Worm (Caenorhabditis elegans): Measurements from ENCODE around the gene C24H11.2.
A peak's percentile ranks its signal among the peaks of the same experiment; 100 is the strongest.

Gene C24H11.2

DNA sequence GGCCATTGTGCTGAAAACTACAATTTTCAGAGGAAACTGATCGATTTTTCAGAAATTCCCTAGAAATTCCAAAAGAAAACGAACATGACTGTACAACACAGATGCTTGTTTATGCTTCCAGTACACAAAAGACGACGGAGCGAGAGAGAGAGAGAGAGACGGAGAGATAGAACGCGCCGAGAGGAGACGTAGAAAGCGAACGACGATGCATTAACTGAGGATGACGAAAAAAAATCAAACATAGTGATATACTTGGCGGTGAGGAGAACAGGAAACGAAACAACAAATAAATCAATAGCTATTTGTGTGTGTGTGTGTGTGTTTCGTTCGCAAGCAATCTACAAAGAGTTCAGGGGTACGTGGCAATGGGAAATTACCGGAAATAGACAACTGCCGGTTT, 42.6 kb upstream of the C24H11.2 start (continued):
- TF ChIP-seq rbr-2 (tag; optimal IDR thresholded peaks at IDR 0.05) (no peak), pha-4 (GFP tag; IDR thresholded peaks at IDR 0.05) (no peak), pha-4 (tag; optimal IDR thresholded peaks at IDR 0.05) (peak; percentile 88), unc-39 (tag; optimal IDR thresholded peaks at IDR 0.05) (no peak), jun-1 (tag; optimal IDR thresholded peaks at IDR 0.05) (peak; percentile 13), zag-1 (tag; optimal IDR thresholded peaks at IDR 0.05) (no peak), hmg-1.1 (GFP tag; IDR thresholded peaks at IDR 0.05) (peak; percentile 9; the same call in 1 of the 2 replicates), unc-130 (GFP tag; optimal IDR thresholded peaks at IDR 0.05) (no peak), lin-38 (GFP tag; IDR thresholded peaks at IDR 0.05) (no peak), F26F4.8 (GFP tag; conservative IDR thresholded peaks at IDR 0.05) (no peak), ceh-20 (GFP tag; IDR thresholded peaks at IDR 0.05) (no peak), tra-1 (GFP tag; IDR thresholded peaks at IDR 0.05) (no peak), zip-2 (tag; optimal IDR thresholded peaks at IDR 0.05) (no peak), lin-13 (GFP tag; optimal IDR thresholded peaks at IDR 0.05) (peak; percentile 34), snpc-4 (tag; optimal IDR thresholded peaks at IDR 0.05) (no peak), nhr-76 (tag; optimal IDR thresholded peaks at IDR 0.05) (no peak), lsy-2 (tag; optimal IDR thresholded peaks at IDR 0.05) (peak in 1 of 2 experiments; percentile 45), nhr-42 (GFP tag; IDR thresholded peaks at IDR 0.05) (no peak), daf-8 (GFP tag; IDR thresholded peaks at IDR 0.05) (no peak), pqm-1 (tag; optimal IDR thresholded peaks at IDR 0.05) (peak; percentile 21), php-3 (GFP tag; IDR thresholded peaks at IDR 0.05) (no peak), daf-19 (GFP tag; conservative IDR thresholded peaks at IDR 0.05) (no peak), nhr-10 (tag; optimal IDR thresholded peaks at IDR 0.05) (no peak), ZK337.2 (GFP tag; IDR thresholded peaks at IDR 0.05) (no peak), F10B5.3 (tag; optimal IDR thresholded peaks at IDR 0.05) (no peak), dve-1 (tag; optimal IDR thresholded peaks at IDR 0.05; ENCODE audit: insufficient read depth) (peak; percentile 52), arid-1 (GFP tag; conservative IDR thresholded peaks at IDR 0.05) (no peak), mep-1 (tag; optimal IDR thresholded peaks at IDR 0.05) (peak; percentile 56), lim-7 (GFP tag; IDR thresholded peaks at IDR 0.05) (no peak), ceh-28 (tag; optimal IDR thresholded peaks at IDR 0.05) (peak; percentile 30), nhr-111 (GFP tag; optimal IDR thresholded peaks at IDR 0.05) (no peak), nhr-25 (tag; optimal IDR thresholded peaks at IDR 0.05; ENCODE audit: borderline replicate concordance, insufficient read depth) (no peak), Y75B8A.6 (GFP tag; IDR thresholded peaks at IDR 0.05) (no peak), nhr-102 (tag; optimal IDR thresholded peaks at IDR 0.05) (peak; percentile 15)

DNA sequence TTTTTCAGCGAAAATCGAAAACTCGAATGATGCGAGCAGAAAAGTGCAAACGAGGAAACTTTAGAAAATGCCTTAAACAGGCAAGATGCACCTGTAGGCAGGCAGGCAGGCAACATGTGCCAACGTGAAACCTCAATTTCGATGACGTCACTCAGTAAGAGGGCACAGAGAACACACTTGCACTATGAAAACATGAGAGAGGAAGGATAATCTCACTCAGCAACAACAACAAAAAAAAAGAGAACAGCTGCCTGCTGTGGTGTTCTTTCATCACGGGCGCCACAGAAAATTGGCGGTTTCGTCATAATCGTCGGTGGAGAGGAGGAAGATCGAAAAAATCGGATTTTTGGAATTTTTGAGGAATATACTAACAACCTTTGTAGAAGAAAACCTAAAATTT, 42.0 kb upstream of the C24H11.2 start:
- TF ChIP-seq lin-29 (GFP tag; IDR thresholded peaks at IDR 0.05) (no peak), lin-38 (GFP tag; IDR thresholded peaks at IDR 0.05) (0 out of 2 replicates have a peak, but pooled peaks have one; percentile 3), ceh-20 (GFP tag; IDR thresholded peaks at IDR 0.05) (no peak), R02D3.7 (tag; optimal IDR thresholded peaks at IDR 0.05) (no peak), lim-7 (GFP tag; IDR thresholded peaks at IDR 0.05) (no peak), nhr-76 (tag; optimal IDR thresholded peaks at IDR 0.05) (no peak), Y5F2A.4 (GFP tag; optimal IDR thresholded peaks at IDR 0.05) (no peak), nhr-77 (tag; optimal IDR thresholded peaks at IDR 0.05) (no peak), fos-1 (tag; optimal IDR thresholded peaks at IDR 0.05) (no peak), nhr-41 (GFP tag; IDR thresholded peaks at IDR 0.05) (no peak), daf-12 (tag; optimal IDR thresholded peaks at IDR 0.05) (no peak), skn-1 (tag; optimal IDR thresholded peaks at IDR 0.05) (no peak), dpl-1 (GFP tag; optimal IDR thresholded peaks at IDR 0.05) (no peak), mdl-1 (tag; optimal IDR thresholded peaks at IDR 0.05) (peak in 1 of 2 experiments; percentile 33), dmd-8 (GFP tag; IDR thresholded peaks at IDR 0.05) (no peak), ztf-7 (tag; optimal IDR thresholded peaks at IDR 0.05) (no peak), ces-1 (GFP tag; optimal IDR thresholded peaks at IDR 0.05) (no peak), zfp-3 (GFP tag; conservative IDR thresholded peaks at IDR 0.05) (no peak), hif-1 (tag; optimal IDR thresholded peaks at IDR 0.05) (no peak), aly-2 (tag; optimal IDR thresholded peaks at IDR 0.05) (no peak), duxl-1 (tag; optimal IDR thresholded peaks at IDR 0.05; ENCODE audit: poor library complexity) (no peak), lir-3 (tag; optimal IDR thresholded peaks at IDR 0.05) (no peak), daf-19 (GFP tag; conservative IDR thresholded peaks at IDR 0.05) (no peak), nhr-25 (tag; optimal IDR thresholded peaks at IDR 0.05; ENCODE audit: borderline replicate concordance, insufficient read depth) (no peak), nhr-237 (tag; optimal IDR thresholded peaks at IDR 0.05) (no peak)

Data from whole organism, L4 larva.